Comparison of ENCODE assay signal across 5 worm cellular contexts in the genomic region with DNA sequence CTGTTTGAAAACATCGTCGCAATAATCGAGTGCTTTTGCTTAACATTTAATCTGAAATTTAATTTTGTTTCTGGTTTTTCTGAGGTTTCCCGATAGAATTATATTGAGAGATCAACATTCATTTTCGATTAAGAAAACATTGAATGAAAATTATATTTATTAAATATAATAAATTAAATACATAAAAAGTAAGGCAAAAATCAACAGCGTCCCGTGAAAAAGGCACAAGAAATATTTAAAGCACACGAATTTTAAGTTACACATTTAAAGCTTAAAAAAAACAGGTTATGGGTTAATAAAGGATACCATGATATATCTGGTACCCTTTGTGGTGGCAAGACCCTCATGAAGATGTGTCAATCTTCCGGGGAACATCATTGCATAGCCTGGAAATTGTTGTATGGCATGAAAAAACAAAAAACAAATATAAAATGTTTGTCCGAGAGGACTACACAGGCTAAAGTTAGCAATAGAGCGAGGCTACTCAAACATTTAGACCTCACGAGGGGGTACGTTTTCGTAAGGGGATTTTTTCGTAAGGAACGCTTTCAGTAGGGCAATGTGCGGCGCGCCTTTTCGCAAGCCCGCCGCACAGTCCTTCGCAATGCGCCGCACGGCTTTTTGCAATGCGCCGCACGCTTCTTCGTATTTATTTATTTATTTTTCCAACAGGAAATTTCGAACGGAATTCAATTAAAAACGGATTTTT.
A peak's percentile ranks its signal among the peaks of the same experiment; 100 is the strongest.
TF ChIP-seq lines count a peak whose summit lies in the region.
"Not testable (repeated sequence)": the region's sequence is repeated elsewhere in the genome, so short reads cannot be mapped to it uniquely, and the experiment has no call there.

A gene (minus strand): TSS at position 51 of the 709 bp plus-strand sequence.

TF ChIP-seq in whole organism, L1 larva, 84 proteins besides CTCF, POLR2A, EP300 and RAD21 (continues in another document):
- TF ChIP-seq vab-15 (tag; optimal IDR thresholded peaks at IDR 0.05; lab: Kevin White, UChicago): peak; percentile 57
- TF ChIP-seq F16B12.6 (tag; optimal IDR thresholded peaks at IDR 0.05; lab: Kevin White, UChicago): peak; percentile 52
- TF ChIP-seq pax-3 (tag; optimal IDR thresholded peaks at IDR 0.05; lab: Kevin White, UChicago): peak; percentile 81
- peak; percentile 59 for TF ChIP-seq blmp-1 (tag; optimal IDR thresholded peaks at IDR 0.05; lab: Kevin White, UChicago)
- peak; percentile 80 for TF ChIP-seq dsc-1 (tag; optimal IDR thresholded peaks at IDR 0.05; lab: Kevin White, UChicago)
- TF ChIP-seq fkh-8 (tag; optimal IDR thresholded peaks at IDR 0.05; lab: Kevin White, UChicago): peak; percentile 79
- peak; percentile 80 to 81 for TF ChIP-seq efl-1 (optimal IDR thresholded peaks at IDR 0.05; lab: Kevin White, UChicago)
- peak; percentile 71 to 97 for TF ChIP-seq efl-1 (GFP tag; optimal IDR thresholded peaks at IDR 0.05 in 1 of 2; lab: Kevin White, UChicago)
- TF ChIP-seq unc-130 (tag; optimal IDR thresholded peaks at IDR 0.05; lab: Kevin White, UChicago): peak; percentile 53
- peak in 1 of 2 experiments; percentile 83 for TF ChIP-seq ztf-11 (tag; optimal IDR thresholded peaks at IDR 0.05; lab: Kevin White, UChicago)
- peak; percentile 38 for TF ChIP-seq skn-1 (tag; optimal IDR thresholded peaks at IDR 0.05; lab: Kevin White, UChicago)
- TF ChIP-seq fkh-4 (tag; optimal IDR thresholded peaks at IDR 0.05; lab: Kevin White, UChicago; ENCODE audit: borderline replicate concordance): peak; percentile 12
- TF ChIP-seq lin-15B (tag; optimal IDR thresholded peaks at IDR 0.05; lab: Kevin White, UChicago): peak; percentile 85
- TF ChIP-seq unc-98 (GFP tag; IDR thresholded peaks at IDR 0.05; lab: Robert Waterston, UW): peak; percentile 90
- peak; percentile 61 for TF ChIP-seq C04F5.9 (tag; optimal IDR thresholded peaks at IDR 0.05; lab: Kevin White, UChicago)
- peak; percentile 79 for TF ChIP-seq snu-23 (GFP tag; optimal IDR thresholded peaks at IDR 0.05; lab: Kevin White, UChicago)

TF ChIP-seq in whole organism, L3 larva, 47 proteins besides CTCF, POLR2A, EP300 and RAD21 (continues in another document):
- peak; percentile 60 for TF ChIP-seq jun-1 (tag; optimal IDR thresholded peaks at IDR 0.05; lab: Kevin White, UChicago)
- TF ChIP-seq nhr-43 (tag; optimal IDR thresholded peaks at IDR 0.05; lab: Kevin White, UChicago; ENCODE audit: poor library complexity, severe bottlenecking): peak; percentile 80
- TF ChIP-seq skn-1 (tag; optimal IDR thresholded peaks at IDR 0.05; lab: Kevin White, UChicago): peak; percentile 53
- peak; percentile 18 for TF ChIP-seq egl-5 (tag; optimal IDR thresholded peaks at IDR 0.05; lab: Kevin White, UChicago)
- TF ChIP-seq nhr-23 (tag; optimal IDR thresholded peaks at IDR 0.05; lab: Kevin White, UChicago): peak; percentile 82
- TF ChIP-seq lsy-12 (tag; optimal IDR thresholded peaks at IDR 0.05; lab: Kevin White, UChicago): peak; percentile 75
- peak; percentile 80 for TF ChIP-seq pha-4 (tag; optimal IDR thresholded peaks at IDR 0.05; lab: Kevin White, UChicago)
- TF ChIP-seq nfya-1 (tag; optimal IDR thresholded peaks at IDR 0.05; lab: Kevin White, UChicago; ENCODE audit: insufficient read depth): peak; percentile 74
- peak; percentile 40 for TF ChIP-seq tbx-2 (tag; optimal IDR thresholded peaks at IDR 0.05; lab: Kevin White, UChicago)
- peak; percentile 57 for TF ChIP-seq nhr-25 (tag; optimal IDR thresholded peaks at IDR 0.05; lab: Kevin White, UChicago)
- TF ChIP-seq lin-39 (tag; optimal IDR thresholded peaks at IDR 0.05; lab: Kevin White, UChicago): peak; percentile 33
- TF ChIP-seq ceh-28 (tag; optimal IDR thresholded peaks at IDR 0.05; lab: Kevin White, UChicago): peak; percentile 65
- TF ChIP-seq pqm-1 (tag; optimal IDR thresholded peaks at IDR 0.05; lab: Kevin White, UChicago): peak; percentile 46
- TF ChIP-seq R02D3.7 (tag; optimal IDR thresholded peaks at IDR 0.05; lab: Kevin White, UChicago): peak; percentile 69
- peak; percentile 73 for TF ChIP-seq nhr-11 (tag; optimal IDR thresholded peaks at IDR 0.05; lab: Kevin White, UChicago)
- TF ChIP-seq elt-2 (tag; optimal IDR thresholded peaks at IDR 0.05; lab: Kevin White, UChicago): peak; percentile 34

TF ChIP-seq in whole organism, early embryonic, 17 proteins besides CTCF, POLR2A, EP300 and RAD21:
- peak; percentile 76 for TF ChIP-seq flt-1 (GFP tag; IDR thresholded peaks at IDR 0.05; lab: Robert Waterston, UW)
- peak; percentile 91 for TF ChIP-seq pes-1 (GFP tag; IDR thresholded peaks at IDR 0.05; lab: Robert Waterston, UW)
- peak; percentile 81 for TF ChIP-seq scrt-1 (GFP tag; IDR thresholded peaks at IDR 0.05; lab: Robert Waterston, UW)
- peak; percentile 79 for TF ChIP-seq tbx-11 (GFP tag; IDR thresholded peaks at IDR 0.05; lab: Robert Waterston, UW)
- peak; percentile 85 for TF ChIP-seq tbx-37 (GFP tag; conservative IDR thresholded peaks at IDR 0.05; lab: Robert Waterston, UW)
- peak; percentile 94 for TF ChIP-seq sea-1 (GFP tag; conservative IDR thresholded peaks at IDR 0.05; lab: Robert Waterston, UW)
- peak; percentile 39 for TF ChIP-seq F13C5.2 (tag; optimal IDR thresholded peaks at IDR 0.05; lab: Kevin White, UChicago)
TF ChIP-seq in whole organism, early embryonic: peak in this region for 7; not testable (repeated sequence) for 10.

TF ChIP-seq in whole organism, midembryonic, 9 proteins besides CTCF, POLR2A, EP300 and RAD21:
- peak; percentile 79 for TF ChIP-seq tab-1 (GFP tag; IDR thresholded peaks at IDR 0.05; lab: Robert Waterston, UW)
- peak; percentile 94 for TF ChIP-seq flt-1 (GFP tag; IDR thresholded peaks at IDR 0.05; lab: Robert Waterston, UW)
- TF ChIP-seq ztf-29 (GFP tag; IDR thresholded peaks at IDR 0.05; lab: Robert Waterston, UW): peak; percentile 91
- TF ChIP-seq T22C8.4 (GFP tag; IDR thresholded peaks at IDR 0.05; lab: Robert Waterston, UW): peak; percentile 79
- TF ChIP-seq ztf-23 (GFP tag; IDR thresholded peaks at IDR 0.05; lab: Robert Waterston, UW): peak; percentile 98
- TF ChIP-seq klf-2 (GFP tag; conservative IDR thresholded peaks at IDR 0.05; lab: Robert Waterston, UW): peak; percentile 91
- TF ChIP-seq ref-1 (GFP tag; conservative IDR thresholded peaks at IDR 0.05; lab: Robert Waterston, UW): peak; percentile 56; the same call in 1 of the 2 replicates
TF ChIP-seq in whole organism, midembryonic: peak in this region for 7; not testable (repeated sequence) for 2.

TF ChIP-seq in whole organism, young adult, 124 proteins besides CTCF, POLR2A, EP300 and RAD21 (continues in another document):
- peak; percentile 91 for TF ChIP-seq madf-8 (GFP tag; conservative IDR thresholded peaks at IDR 0.05; lab: Robert Waterston, UW)
- TF ChIP-seq ztf-28 (GFP tag; IDR thresholded peaks at IDR 0.05; lab: Robert Waterston, UW): peak; percentile 99
- peak; percentile 99 for TF ChIP-seq let-526 (GFP tag; IDR thresholded peaks at IDR 0.05; lab: Robert Waterston, UW)
- TF ChIP-seq unc-130 (GFP tag; optimal IDR thresholded peaks at IDR 0.05; lab: Kevin White, UChicago): peak; percentile 27
- peak; percentile 93; the same call in 1 of the 2 replicates for TF ChIP-seq aptf-3 (GFP tag; IDR thresholded peaks at IDR 0.05; lab: Robert Waterston, UW)
- peak; percentile 99 for TF ChIP-seq bed-2 (GFP tag; IDR thresholded peaks at IDR 0.05; lab: Robert Waterston, UW)
- TF ChIP-seq let-607 (tag; optimal IDR thresholded peaks at IDR 0.05; lab: Kevin White, UChicago): peak; percentile 50 to 54
- peak; percentile 58 for TF ChIP-seq ZK185.1 (tag; optimal IDR thresholded peaks at IDR 0.05; lab: Kevin White, UChicago; ENCODE audit: poor library complexity, severe bottlenecking)
- TF ChIP-seq hmg-20 (GFP tag; IDR thresholded peaks at IDR 0.05; lab: Robert Waterston, UW): peak; percentile 93
- peak; percentile 80 for TF ChIP-seq F39B2.1 (GFP tag; IDR thresholded peaks at IDR 0.05; lab: Robert Waterston, UW)
- TF ChIP-seq Y79H2A.3 (GFP tag; conservative IDR thresholded peaks at IDR 0.05; lab: Robert Waterston, UW): peak; percentile 99
- TF ChIP-seq chd-7 (tag; optimal IDR thresholded peaks at IDR 0.05; lab: Kevin White, UChicago): peak; percentile 34
- TF ChIP-seq athp-1 (tag; optimal IDR thresholded peaks at IDR 0.05; lab: Kevin White, UChicago): peak; percentile 87
- peak; percentile 38 for TF ChIP-seq ztf-18 (tag; optimal IDR thresholded peaks at IDR 0.05; lab: Kevin White, UChicago)
- peak; percentile 80 for TF ChIP-seq hsf-1 (GFP tag; IDR thresholded peaks at IDR 0.05; lab: Robert Waterston, UW)
- TF ChIP-seq C06A6.2 (GFP tag; conservative IDR thresholded peaks at IDR 0.05; lab: Robert Waterston, UW): peak; percentile 100
- TF ChIP-seq repo-1 (tag; optimal IDR thresholded peaks at IDR 0.05; lab: Kevin White, UChicago): peak; percentile 7
- TF ChIP-seq cebp-1 (GFP tag; IDR thresholded peaks at IDR 0.05; lab: Robert Waterston, UW): peak; percentile 94
- TF ChIP-seq cebp-1 (tag; optimal IDR thresholded peaks at IDR 0.05; lab: Kevin White, UChicago): peak; percentile 82
- peak; percentile 46 for TF ChIP-seq nhr-80 (tag; optimal IDR thresholded peaks at IDR 0.05; lab: Kevin White, UChicago)
- peak; percentile 99 for TF ChIP-seq pbrm-1 (GFP tag; IDR thresholded peaks at IDR 0.05; lab: Robert Waterston, UW)
- TF ChIP-seq Y56A3A.18 (GFP tag; IDR thresholded peaks at IDR 0.05; lab: Robert Waterston, UW): peak; percentile 96
- peak in 1 of 3 experiments; percentile 77 for TF ChIP-seq lin-35 (GFP tag; optimal IDR thresholded peaks at IDR 0.05; lab: Kevin White, UChicago)
- TF ChIP-seq lin-26 (GFP tag; IDR thresholded peaks at IDR 0.05; lab: Robert Waterston, UW): peak; percentile 91
- peak; percentile 60 for TF ChIP-seq tbp1 (GFP tag; optimal IDR thresholded peaks at IDR 0.05; lab: Kevin White, UChicago)
- peak; percentile 100 for TF ChIP-seq dox-1 (GFP tag; IDR thresholded peaks at IDR 0.05; lab: Robert Waterston, UW)
- TF ChIP-seq cebp-2 (GFP tag; IDR thresholded peaks at IDR 0.05; lab: Robert Waterston, UW): peak; percentile 92
- peak; percentile 96 for TF ChIP-seq B0019.2 (GFP tag; conservative IDR thresholded peaks at IDR 0.05; lab: Robert Waterston, UW)
- TF ChIP-seq ceh-91 (GFP tag; IDR thresholded peaks at IDR 0.05; lab: Robert Waterston, UW): peak; percentile 98
- 0 out of 2 replicates have a peak, but pooled peaks have one; percentile 85 for TF ChIP-seq bed-1 (GFP tag; IDR thresholded peaks at IDR 0.05; lab: Robert Waterston, UW)
- TF ChIP-seq lir-1 (GFP tag; conservative IDR thresholded peaks at IDR 0.05; lab: Robert Waterston, UW): peak; percentile 88
- TF ChIP-seq ekl-4 (GFP tag; IDR thresholded peaks at IDR 0.05; lab: Robert Waterston, UW): peak; percentile 99
- TF ChIP-seq F49E8.2 (tag; optimal IDR thresholded peaks at IDR 0.05; lab: Kevin White, UChicago; ENCODE audit: insufficient read depth): peak; percentile 33
- peak; percentile 73 for TF ChIP-seq lin-40 (tag; optimal IDR thresholded peaks at IDR 0.05; lab: Kevin White, UChicago)
- TF ChIP-seq madf-10 (tag; optimal IDR thresholded peaks at IDR 0.05; lab: Kevin White, UChicago): peak; percentile 62
- TF ChIP-seq snpc-4 (GFP tag; optimal IDR thresholded peaks at IDR 0.05; lab: Kevin White, UChicago): not testable (repeated sequence)
- peak in 3 of 4 experiments; percentile 28 to 58 (median 32) for TF ChIP-seq snpc-4 (tag; optimal IDR thresholded peaks at IDR 0.05; lab: Kevin White, UChicago)
